Fruit fly (Drosophila melanogaster): Measurements from ENCODE around the gene Sec71.

Sec71 gene

dm6 chr2L:13835002-13835910, 41.9 kb downstream of the Sec71 start, which contains the start of the genes mRpS23 and CenG1A (continued):
- peak; percentile 99 for TF ChIP-seq CG31224 (GFP tag; IDR thresholded peaks at IDR 0.05)
- peak; percentile 100 for TF ChIP-seq CG14014 (GFP tag; IDR thresholded peaks at IDR 0.05)
- peak; percentile 99 for TF ChIP-seq MESR4 (GFP tag; optimal IDR thresholded peaks at IDR 0.05)
- TF ChIP-seq scrt (GFP tag; optimal IDR thresholded peaks at IDR 0.05) = peak; percentile 99
- TF ChIP-seq ro (GFP tag; IDR thresholded peaks at IDR 0.05) = peak; percentile 99
- peak; percentile 100 for TF ChIP-seq ase (GFP tag; IDR thresholded peaks at IDR 0.05)
- peak; percentile 99 for TF ChIP-seq Sox100B (GFP tag; optimal IDR thresholded peaks at IDR 0.05)
- TF ChIP-seq Dip3 (GFP tag; optimal IDR thresholded peaks at IDR 0.05) = peak; percentile 100
- TF ChIP-seq CG8359 (GFP tag; optimal IDR thresholded peaks at IDR 0.05; ENCODE audit: borderline replicate concordance) = peak; percentile 97
- peak; percentile 95 for TF ChIP-seq CG6654 (GFP tag; optimal IDR thresholded peaks at IDR 0.05)
- peak; percentile 99 for TF ChIP-seq CG12236 (GFP tag; optimal IDR thresholded peaks at IDR 0.05)
- peak; percentile 100 for TF ChIP-seq CG12942 (GFP tag; optimal IDR thresholded peaks at IDR 0.05)
- peak; percentile 100 for TF ChIP-seq fu2 (GFP tag; optimal IDR thresholded peaks at IDR 0.05)
- peak; percentile 85 for TF ChIP-seq vnd (GFP tag; IDR thresholded peaks at IDR 0.05; ENCODE audit: partially characterized antibody)
- peak; percentile 100 for TF ChIP-seq CG16815 (GFP tag; optimal IDR thresholded peaks at IDR 0.05)
- TF ChIP-seq CG6813 (GFP tag; optimal IDR thresholded peaks at IDR 0.05) = peak; percentile 100
- peak; percentile 88 for TF ChIP-seq CG13287 (GFP tag; IDR thresholded peaks at IDR 0.05; ENCODE audit: partially characterized antibody)
- peak; percentile 100 for TF ChIP-seq Fer3 (tag; optimal IDR thresholded peaks at IDR 0.05)
- TF ChIP-seq CG8281 (tag; optimal IDR thresholded peaks at IDR 0.05) = peak; percentile 96
- peak; percentile 100 for TF ChIP-seq Hr3 (GFP tag; optimal IDR thresholded peaks at IDR 0.05)
- TF ChIP-seq CG10209 (GFP tag; optimal IDR thresholded peaks at IDR 0.05) = peak; percentile 100
- 0 out of 4 replicates have a peak, but pooled peaks have one; percentile 36 for TF ChIP-seq chinmo (GFP tag; IDR thresholded peaks at IDR 0.05; ENCODE audit: partially characterized antibody)
- peak; percentile 100 for TF ChIP-seq schlank (tag; optimal IDR thresholded peaks at IDR 0.05)
- TF ChIP-seq pnt (GFP tag; optimal IDR thresholded peaks at IDR 0.05) = peak; percentile 100
- TF ChIP-seq Rx (GFP tag; IDR thresholded peaks at IDR 0.05) = peak; percentile 100
- peak; percentile 99 for TF ChIP-seq CG7556 (GFP tag; optimal IDR thresholded peaks at IDR 0.05)
- TF ChIP-seq CG10431 (GFP tag; optimal IDR thresholded peaks at IDR 0.05) = peak; percentile 97
- peak; percentile 93 for TF ChIP-seq crol (GFP tag; IDR thresholded peaks at IDR 0.05)
- TF ChIP-seq CG17186 (GFP tag; optimal IDR thresholded peaks at IDR 0.05) = peak; percentile 98
- TF ChIP-seq repo (GFP tag; optimal IDR thresholded peaks at IDR 0.05) = peak; percentile 99
- TF ChIP-seq pfk (GFP tag; optimal IDR thresholded peaks at IDR 0.05) = peak; percentile 81
- TF ChIP-seq Fer2 (tag; optimal IDR thresholded peaks at IDR 0.05) = peak; percentile 99
- peak; percentile 82 for TF ChIP-seq CTCF (GFP tag; optimal IDR thresholded peaks at IDR 0.05)
- TF ChIP-seq CG12769 (tag; optimal IDR thresholded peaks at IDR 0.05) = peak; percentile 100
- peak; percentile 99 for TF ChIP-seq Camta (GFP tag; optimal IDR thresholded peaks at IDR 0.05)
- peak; percentile 100 for TF ChIP-seq CG16779 (GFP tag; IDR thresholded peaks at IDR 0.05)
- peak; percentile 100 for TF ChIP-seq Sox102F (GFP tag; optimal IDR thresholded peaks at IDR 0.05)
- peak; percentile 100 for TF ChIP-seq gce (GFP tag; IDR thresholded peaks at IDR 0.05)
- TF ChIP-seq CkIIα-i1 (GFP tag; IDR thresholded peaks at IDR 0.05) = peak; percentile 99
- TF ChIP-seq hth (optimal IDR thresholded peaks at IDR 0.05) = no peak
- peak; percentile 99 for TF ChIP-seq CG12155 (GFP tag; optimal IDR thresholded peaks at IDR 0.05)
- TF ChIP-seq crc (GFP tag; optimal IDR thresholded peaks at IDR 0.05) = peak; percentile 100
- no peak for TF ChIP-seq br (optimal IDR thresholded peaks at IDR 0.05)
- peak; percentile 99 for TF ChIP-seq ERR (GFP tag; optimal IDR thresholded peaks at IDR 0.05)
- TF ChIP-seq exex (tag; optimal IDR thresholded peaks at IDR 0.05) = peak; percentile 98
- TF ChIP-seq CG17912 (GFP tag; optimal IDR thresholded peaks at IDR 0.05) = peak; percentile 99
- TF ChIP-seq fd102C (GFP tag; optimal IDR thresholded peaks at IDR 0.05) = peak; percentile 98
- TF ChIP-seq emc (GFP tag; optimal IDR thresholded peaks at IDR 0.05) = peak; percentile 99
- TF ChIP-seq CG33557 (GFP tag; optimal IDR thresholded peaks at IDR 0.05) = peak; percentile 99

Measured in whole organism, embryonic.